Fruit fly (Drosophila melanogaster): Measurements from ENCODE around the gene CG31365.
A peak's percentile ranks its signal among the peaks of the same experiment; 100 is the strongest.

Gene CG31365

dm6 chr3R:23120933-23121332, 5.3 kb downstream of the CG31365 start:
- no peak for TF ChIP-seq CG10348 (GFP tag; IDR thresholded peaks at IDR 0.05)
- no peak for TF ChIP-seq CG9948 (tag; optimal IDR thresholded peaks at IDR 0.05)
- TF ChIP-seq Pif1B (GFP tag; optimal IDR thresholded peaks at IDR 0.05): no peak
- no peak for TF ChIP-seq EcR (GFP tag; optimal IDR thresholded peaks at IDR 0.05)
- no peak for TF ChIP-seq CG32121 (GFP tag; IDR thresholded peaks at IDR 0.05)
- no peak for TF ChIP-seq CG13204 (GFP tag; optimal IDR thresholded peaks at IDR 0.05)
- no peak for TF ChIP-seq CG8301 (tag; optimal IDR thresholded peaks at IDR 0.05)
- TF ChIP-seq CG8159 (tag; optimal IDR thresholded peaks at IDR 0.05): no peak
- no peak for TF ChIP-seq Ets98B (GFP tag; IDR thresholded peaks at IDR 0.05)
- TF ChIP-seq CG12605 (GFP tag; IDR thresholded peaks at IDR 0.05): no peak
- TF ChIP-seq gl (tag; optimal IDR thresholded peaks at IDR 0.05): no peak
- no peak for TF ChIP-seq Snoo (tag; optimal IDR thresholded peaks at IDR 0.05)

- TF ChIP-seq EcR (GFP tag; optimal IDR thresholded peaks at IDR 0.05) (peak; percentile 42), CG12605 (GFP tag; IDR thresholded peaks at IDR 0.05) (no peak)
Observed at dm6 chr3R:23119873-23120272, 6.3 kb downstream of the CG31365 start.

dm6 chr3R:23117683-23118470, 8.3 kb downstream of the CG31365 start, which contains the start of the genes Rassf and CenB1A:
Rassf (minus strand) TSS chr3R:23117931.
CenB1A (plus strand) TSS chr3R:23118400.
- TF ChIP-seq CG14655 (GFP tag; optimal IDR thresholded peaks at IDR 0.05): no peak
- TF ChIP-seq CG34367 (tag; optimal IDR thresholded peaks at IDR 0.05): peak; percentile 5
- TF ChIP-seq CG12605 (GFP tag; IDR thresholded peaks at IDR 0.05): no peak
- no peak for TF ChIP-seq CG17806 (tag; optimal IDR thresholded peaks at IDR 0.05)
- TF ChIP-seq rn (GFP tag; IDR thresholded peaks at IDR 0.05): no peak
- TF ChIP-seq CG4496 (GFP tag; IDR thresholded peaks at IDR 0.05): peak; percentile 65; the same call in 2 of the 3 replicates
- no peak for TF ChIP-seq Snoo (tag; optimal IDR thresholded peaks at IDR 0.05)
- no peak for TF ChIP-seq Pif1B (GFP tag; optimal IDR thresholded peaks at IDR 0.05)
- TF ChIP-seq CG8159 (tag; optimal IDR thresholded peaks at IDR 0.05): peak; percentile 1
- peak; percentile 23 for TF ChIP-seq CG15710 (tag; optimal IDR thresholded peaks at IDR 0.05)
- TF ChIP-seq CG32121 (GFP tag; IDR thresholded peaks at IDR 0.05): peak; percentile 18; the same call in 1 of the 2 replicates
- TF ChIP-seq fd96Ca (GFP tag; IDR thresholded peaks at IDR 0.05): peak; percentile 53; the same call in 1 of the 3 replicates
- TF ChIP-seq CG8301 (tag; optimal IDR thresholded peaks at IDR 0.05): no peak

dm6 chr3R:23112680-23113362, 13.4 kb downstream of the CG31365 start, which contains the start of gene Cow:
Cow (minus strand) TSS chr3R:23112730.
- TF ChIP-seq Pif1A (GFP tag; optimal IDR thresholded peaks at IDR 0.05): peak; percentile 23
- peak; percentile 64 for TF ChIP-seq CG8159 (tag; optimal IDR thresholded peaks at IDR 0.05)
- peak; percentile 40 for TF ChIP-seq CG9948 (tag; optimal IDR thresholded peaks at IDR 0.05)
- no peak for TF ChIP-seq rn (GFP tag; IDR thresholded peaks at IDR 0.05)
- no peak for TF ChIP-seq EcR (GFP tag; optimal IDR thresholded peaks at IDR 0.05)
- no peak for TF ChIP-seq CG10348 (GFP tag; IDR thresholded peaks at IDR 0.05)
- TF ChIP-seq CG34367 (tag; optimal IDR thresholded peaks at IDR 0.05): peak; percentile 34
- TF ChIP-seq CG15710 (tag; optimal IDR thresholded peaks at IDR 0.05): peak; percentile 56
- peak; percentile 66; the same call in 2 of the 3 replicates for TF ChIP-seq CG4496 (GFP tag; IDR thresholded peaks at IDR 0.05)
- peak; percentile 60; the same call in 1 of the 3 replicates for TF ChIP-seq fd96Ca (GFP tag; IDR thresholded peaks at IDR 0.05)
- TF ChIP-seq Snoo (tag; optimal IDR thresholded peaks at IDR 0.05): no peak
- no peak for TF ChIP-seq gl (tag; optimal IDR thresholded peaks at IDR 0.05)
- TF ChIP-seq CG17806 (tag; optimal IDR thresholded peaks at IDR 0.05): peak; percentile 29
- TF ChIP-seq CG8301 (tag; optimal IDR thresholded peaks at IDR 0.05): peak; percentile 45
- no peak for TF ChIP-seq D1 (tag; optimal IDR thresholded peaks at IDR 0.05)
- peak; percentile 53 for TF ChIP-seq CG14655 (GFP tag; optimal IDR thresholded peaks at IDR 0.05)
- 0 out of 2 replicates have a peak, but pooled peaks have one; percentile 39 for TF ChIP-seq CG32121 (GFP tag; IDR thresholded peaks at IDR 0.05)
- peak; percentile 14 for TF ChIP-seq Pif1B (GFP tag; optimal IDR thresholded peaks at IDR 0.05)
- no peak for TF ChIP-seq CG13204 (GFP tag; optimal IDR thresholded peaks at IDR 0.05)
- no peak for TF ChIP-seq CG12605 (GFP tag; IDR thresholded peaks at IDR 0.05)
- TF ChIP-seq Ets98B (GFP tag; IDR thresholded peaks at IDR 0.05): peak; percentile 63

- no peak for TF ChIP-seq CG12605 (GFP tag; IDR thresholded peaks at IDR 0.05)
- peak; percentile 13 for TF ChIP-seq CG14655 (GFP tag; optimal IDR thresholded peaks at IDR 0.05)
- TF ChIP-seq Snoo (tag; optimal IDR thresholded peaks at IDR 0.05): no peak
- no peak for TF ChIP-seq CG32121 (GFP tag; IDR thresholded peaks at IDR 0.05)
- no peak for TF ChIP-seq D1 (tag; optimal IDR thresholded peaks at IDR 0.05)
- TF ChIP-seq CG8159 (tag; optimal IDR thresholded peaks at IDR 0.05): no peak
- TF ChIP-seq CG8301 (tag; optimal IDR thresholded peaks at IDR 0.05): peak; percentile 15
- no peak for TF ChIP-seq CG9948 (tag; optimal IDR thresholded peaks at IDR 0.05)
- TF ChIP-seq rn (GFP tag; IDR thresholded peaks at IDR 0.05): no peak
Observed at dm6 chr3R:23110724-23111123, 15.5 kb downstream of the CG31365 start.

dm6 chr3R:23099233-23099632, 27.0 kb downstream of the CG31365 start, which contains the start of gene CG6738:
CG6738 (plus strand) TSS chr3R:23099533.
- no peak for TF ChIP-seq CG14655 (GFP tag; optimal IDR thresholded peaks at IDR 0.05)
- TF ChIP-seq CG12605 (GFP tag; IDR thresholded peaks at IDR 0.05): no peak
- no peak for TF ChIP-seq CG8159 (tag; optimal IDR thresholded peaks at IDR 0.05)
- no peak for TF ChIP-seq CG4496 (GFP tag; IDR thresholded peaks at IDR 0.05)
- TF ChIP-seq CG15710 (tag; optimal IDR thresholded peaks at IDR 0.05): no peak

Data from whole organism, pupa.